Fruit fly (Drosophila melanogaster) whole organism, embryonic: Measurements from ENCODE around the gene Hrb27C.

ENCODE experiments used
- Aef1 ChIP-seq: fragments of 200-800 bp; sonication (Bioruptor generic); IDR thresholded peaks from 3 replicates; pipeline ENCODE4 v1.3.6; 2022; ENCODE audit warnings: missing biosample characterization, missing genetic modification characterization
- Antp ChIP-seq: fragments of 200-800 bp; sonication (Bioruptor generic); optimal IDR thresholded peaks from 3 replicates; lab custom pipeline; 2016; ENCODE audit warnings: missing biosample characterization, missing genetic modification characterization
- CG10147 ChIP-seq: fragments of 200-800 bp; sonication (Bioruptor generic); optimal IDR thresholded peaks from 2 replicates; lab custom pipeline; 2019; ENCODE audit warnings: missing biosample characterization, mild to moderate bottlenecking, missing genetic modification characterization, moderate library complexity
- CG1024 ChIP-seq: fragments of 200-800 bp; sonication (Bioruptor generic); IDR thresholded peaks from 2 replicates; pipeline ENCODE4 v1.3.6; 2022; ENCODE audit warnings: missing biosample characterization, missing genetic modification characterization
- CG10462 ChIP-seq: fragments of 200-800 bp; sonication (Bioruptor generic); optimal IDR thresholded peaks from 2 replicates; lab custom pipeline; 2016; ENCODE audit warnings: missing biosample characterization, missing genetic modification characterization
- CG10565 ChIP-seq: fragments of 200-800 bp; sonication (Bioruptor generic); optimal IDR thresholded peaks from 3 replicates; lab custom pipeline; 2016; ENCODE audit warnings: missing biosample characterization, mild to moderate bottlenecking, missing genetic modification characterization
- CG11560 ChIP-seq: fragments of 200-800 bp; sonication (Bioruptor generic); IDR thresholded peaks from 3 replicates; pipeline ENCODE4 v1.3.6; 2022; ENCODE audit warnings: missing biosample characterization, missing genetic modification characterization
- CG12155 ChIP-seq: fragments of 200-800 bp; sonication (Bioruptor generic); optimal IDR thresholded peaks from 3 replicates; lab custom pipeline; 2016; ENCODE audit warnings: missing biosample characterization, missing genetic modification characterization
- CG12391 ChIP-seq: fragments of 200-800 bp; sonication (Bioruptor generic); optimal IDR thresholded peaks from 3 replicates; lab custom pipeline; 2018; ENCODE audit warnings: missing biosample characterization, mild to moderate bottlenecking, missing genetic modification characterization, moderate library complexity
- CG12659 ChIP-seq: fragments of 200-800 bp; sonication (Bioruptor generic); optimal IDR thresholded peaks from 3 replicates; lab custom pipeline; 2017; ENCODE audit warnings: mild to moderate bottlenecking, missing biosample characterization, missing genetic modification reagents, missing genetic modification characterization
- CG13296 ChIP-seq: fragments of 200-800 bp; sonication (Bioruptor generic); optimal IDR thresholded peaks from 3 replicates; lab custom pipeline; 2018; ENCODE audit warnings: missing biosample characterization, mild to moderate bottlenecking, missing genetic modification characterization
- CG15696 ChIP-seq: fragments of 200-800 bp; sonication (Bioruptor generic); optimal IDR thresholded peaks from 2 replicates; lab custom pipeline; 2019; ENCODE audit warnings: missing biosample characterization, mild to moderate bottlenecking, missing genetic modification characterization, moderate library complexity
- CG17385 ChIP-seq: fragments of 200-800 bp; sonication (Bioruptor generic); optimal IDR thresholded peaks from 3 replicates; lab custom pipeline; 2018; ENCODE audit warnings: missing biosample characterization, mild to moderate bottlenecking, missing genetic modification characterization
- CG17612 ChIP-seq: fragments of 200-800 bp; sonication (Bioruptor generic); IDR thresholded peaks from 2 replicates; pipeline ENCODE4 v1.3.6; 2022; ENCODE audit warnings: missing biosample characterization, missing genetic modification characterization
- CG1792 ChIP-seq: fragments of 200-800 bp; sonication (Bioruptor generic); optimal IDR thresholded peaks from 2 replicates; lab custom pipeline; 2016; ENCODE audit warnings: missing biosample characterization, missing genetic modification characterization
- CG18764 ChIP-seq: fragments of 200-800 bp; sonication (Bioruptor generic); optimal IDR thresholded peaks from 3 replicates; lab custom pipeline; 2016; ENCODE audit warnings: missing biosample characterization, missing genetic modification characterization
- CG2199 ChIP-seq: fragments of 200-800 bp; sonication (Bioruptor generic); IDR thresholded peaks from 3 replicates; pipeline ENCODE4 v1.3.6; 2022; ENCODE audit warnings: missing biosample characterization, missing genetic modification characterization
- CG2202 ChIP-seq: fragments of 200-800 bp; sonication (Bioruptor generic); optimal IDR thresholded peaks from 2 replicates; lab custom pipeline; 2018; ENCODE audit warnings: missing biosample characterization, mild to moderate bottlenecking, missing genetic modification characterization
- CG31365 ChIP-seq: fragments of 200-800 bp; sonication (Bioruptor generic); optimal IDR thresholded peaks from 2 replicates; lab custom pipeline; 2018; ENCODE audit warnings: missing biosample characterization, mild to moderate bottlenecking, missing genetic modification characterization
- CG3726 ChIP-seq: fragments of 200-800 bp; sonication (Bioruptor generic); IDR thresholded peaks from 3 replicates; pipeline ENCODE4, ENCODE4 v1.3.6; 2022; ENCODE audit warnings: missing biosample characterization, missing genetic modification characterization
- CG3847 ChIP-seq: fragments of 200-800 bp; sonication (Bioruptor generic); IDR thresholded peaks from 2 replicates; pipeline ENCODE4 v1.3.6; 2022; ENCODE audit warnings: missing biosample characterization, missing genetic modification characterization
- CG4360 ChIP-seq: fragments of 200-800 bp; sonication (Bioruptor generic); IDR thresholded peaks from 2 replicates; pipeline ENCODE4 v1.3.6; 2022; ENCODE audit warnings: missing biosample characterization, missing genetic modification characterization
- CG43689 ChIP-seq: fragments of 200-800 bp; sonication (Bioruptor generic); IDR thresholded peaks from 2 replicates; pipeline ENCODE4 v1.3.6; 2022; ENCODE audit warnings: missing biosample characterization, missing genetic modification characterization
- CG6254 ChIP-seq: fragments of 200-800 bp; sonication (Bioruptor generic); optimal IDR thresholded peaks from 3 replicates; lab custom pipeline; 2017; ENCODE audit warnings: mild to moderate bottlenecking, missing biosample characterization, missing genetic modification reagents, missing genetic modification characterization
- CHES-1-like ChIP-seq: fragments of 200-800 bp; sonication (Bioruptor generic); optimal IDR thresholded peaks from 2 replicates; lab custom pipeline; 2016; ENCODE audit warnings: missing biosample characterization, missing genetic modification characterization
- Dad ChIP-seq: fragments of 200-800 bp; sonication (Bioruptor generic); optimal IDR thresholded peaks from 3 replicates; lab custom pipeline; 2016; ENCODE audit warnings: missing biosample characterization, missing genetic modification characterization
- Dp ChIP-seq: fragments of 200-800 bp; sonication (Bioruptor generic); optimal IDR thresholded peaks from 2 replicates; lab custom pipeline; 2018; ENCODE audit warnings: missing biosample characterization, mild to moderate bottlenecking, missing genetic modification characterization, moderate library complexity
- Lim3 ChIP-seq: fragments of 200-800 bp; sonication (Bioruptor generic); IDR thresholded peaks from 2 replicates; pipeline ENCODE4 v1.3.6; 2022; ENCODE audit warnings: missing biosample characterization, missing genetic modification characterization
- Myb ChIP-seq: fragments of 200-800 bp; sonication (Bioruptor generic); optimal IDR thresholded peaks from 2 replicates; lab custom pipeline; 2016; ENCODE audit warnings: missing biosample characterization, missing genetic modification characterization
- NC2β ChIP-seq: fragments of 200-800 bp; sonication (Bioruptor generic); optimal IDR thresholded peaks from 2 replicates; lab custom pipeline; 2016; ENCODE audit warnings: missing biosample characterization, missing genetic modification characterization
- Pdp1 ChIP-seq, 2 experiments: fragments of 200-800 bp; sonication (Bioruptor generic); optimal IDR thresholded peaks; 3 replicates each; lab custom pipeline; 2016; ENCODE audit warnings: missing biosample characterization in 2 of 2, missing genetic modification characterization in 2 of 2, mild to moderate bottlenecking in 1 of 2, moderate library complexity in 1 of 2
- Trl ChIP-seq, 3 experiments: fragments of >200 bp in 2 of 3; fragments of 200-800 bp in 1 of 3; sonication (Bioruptor generic) in 1 of 3; optimal IDR thresholded peaks; 2 replicates in 1 of 3; 3 replicates in 2 of 3; lab custom pipeline; 2016 to 2017; ENCODE audit warnings: missing biosample characterization in 1 of 3, missing genetic modification characterization in 1 of 3
- bab2 ChIP-seq: fragments of 200-800 bp; sonication (Bioruptor generic); optimal IDR thresholded peaks from 2 replicates; lab custom pipeline; 2016; ENCODE audit warnings: missing biosample characterization, missing genetic modification characterization
- bcd ChIP-seq: fragments of 200-800 bp; sonication (Bioruptor generic); optimal IDR thresholded peaks from 2 replicates; lab custom pipeline; 2017; ENCODE audit warnings: missing biosample characterization, mild to moderate bottlenecking, missing genetic modification characterization
- crol ChIP-seq: fragments of 200-800 bp; sonication (Bioruptor generic); IDR thresholded peaks from 2 replicates; pipeline ENCODE4 v1.3.6; 2022; ENCODE audit warnings: missing biosample characterization, missing genetic modification characterization
- cwo ChIP-seq: fragments of 200-800 bp; sonication (Bioruptor generic); optimal IDR thresholded peaks from 3 replicates; lab custom pipeline; 2017; ENCODE audit warnings: missing biosample characterization, missing genetic modification characterization, mild to moderate bottlenecking, moderate library complexity, missing genetic modification reagents
- grn ChIP-seq: fragments of 200-800 bp; sonication (Bioruptor generic); optimal IDR thresholded peaks from 3 replicates; lab custom pipeline; 2017; ENCODE audit warnings: missing biosample characterization, missing genetic modification characterization
- hbn ChIP-seq: fragments of 200-800 bp; sonication (Bioruptor generic); IDR thresholded peaks from 2 replicates; pipeline ENCODE4 v1.3.6; 2022; ENCODE audit warnings: missing biosample characterization, missing genetic modification characterization; ENCODE audit not compliant: partially characterized antibody
- jing ChIP-seq: fragments of 200-800 bp; sonication (Bioruptor generic); optimal IDR thresholded peaks from 2 replicates; lab custom pipeline; 2018; ENCODE audit warnings: missing biosample characterization, mild to moderate bottlenecking, missing genetic modification characterization
- kni ChIP-seq: fragments of 200-800 bp; sonication (Bioruptor generic); optimal IDR thresholded peaks from 3 replicates; lab custom pipeline; 2017; ENCODE audit warnings: mild to moderate bottlenecking, missing biosample characterization, missing genetic modification reagents, missing genetic modification characterization
- lilli ChIP-seq: fragments of 200-800 bp; sonication (Bioruptor generic); optimal IDR thresholded peaks from 3 replicates; lab custom pipeline; 2016; ENCODE audit warnings: missing biosample characterization, missing genetic modification characterization
- mam ChIP-seq: fragments of 200-800 bp; sonication (Bioruptor generic); optimal IDR thresholded peaks from 3 replicates; lab custom pipeline; 2016; ENCODE audit warnings: missing biosample characterization, missing genetic modification characterization
- nmo ChIP-seq: fragments of 200-800 bp; sonication (Bioruptor generic); optimal IDR thresholded peaks from 2 replicates; lab custom pipeline; 2018; ENCODE audit warnings: missing biosample characterization, mild to moderate bottlenecking, missing genetic modification characterization, moderate library complexity
- pb ChIP-seq: fragments of 200-800 bp; sonication (Bioruptor generic); optimal IDR thresholded peaks from 3 replicates; lab custom pipeline; 2016; ENCODE audit warnings: missing biosample characterization, missing genetic modification characterization
- pnt ChIP-seq: fragments of 200-800 bp; sonication (Bioruptor generic); optimal IDR thresholded peaks from 3 replicates; lab custom pipeline; 2016; ENCODE audit warnings: missing biosample characterization, missing genetic modification characterization
- ranshi ChIP-seq: fragments of 200-800 bp; sonication (Bioruptor generic); IDR thresholded peaks from 2 replicates; pipeline ENCODE4 v1.3.6; 2022; ENCODE audit warnings: missing biosample characterization, missing genetic modification characterization
- sc ChIP-seq, 3 experiments: fragments of >200 bp in 2 of 3; fragments of 200-800 bp in 1 of 3; sonication (Bioruptor generic) in 1 of 3; optimal IDR thresholded peaks; 2 replicates in 2 of 3; 3 replicates in 1 of 3; lab custom pipeline; 2017; ENCODE audit warnings: mild to moderate bottlenecking in 1 of 3, missing biosample characterization in 1 of 3, missing genetic modification characterization in 1 of 3, missing genetic modification reagents in 1 of 3
- sisA ChIP-seq: fragments of 200-800 bp; sonication (Bioruptor generic); IDR thresholded peaks from 2 replicates; pipeline ENCODE4 v1.3.6; 2022; ENCODE audit warnings: missing biosample characterization, missing genetic modification characterization
- slp2 ChIP-seq: fragments of 200-800 bp; sonication (Bioruptor generic); optimal IDR thresholded peaks from 2 replicates; lab custom pipeline; 2016; ENCODE audit warnings: missing biosample characterization, missing genetic modification characterization

Hrb27C gene

dm6 chr2L:6922091-6922753, 1.7 kb downstream of the Hrb27C start (continued):
- TF ChIP-seq CG2199 (GFP tag; lab: Robert Waterston, UW) (peak; percentile 46; the same call in 2 of the 3 replicates), CG12155 (GFP tag; lab: Kevin White, UChicago) (peak; percentile 52), bab2 (GFP tag; lab: Kevin White, UChicago) (peak; percentile 45), mam (GFP tag; lab: Kevin White, UChicago) (peak; percentile 76), CG12391 (tag; lab: Kevin White, UChicago) (peak; percentile 79), CG43689 (GFP tag; lab: Robert Waterston, UW) (no peak), Aef1 (GFP tag; lab: Robert Waterston, UW) (no peak; the same call in 1 of the 3 replicates), kni (GFP tag; lab: Kevin White, UChicago) (peak; percentile 31), grn (GFP tag; lab: Kevin White, UChicago) (no peak), CG4360 (GFP tag; lab: Robert Waterston, UW) (peak; percentile 96), ranshi (no peak; the same call in 1 of the 2 replicates), jing (no peak), Trl (optimal IDR thresholded peaks at IDR 0.05; lab: Kevin White, UChicago) (peak in 1 of 2 experiments; percentile 31), Trl (GFP tag; optimal IDR thresholded peaks at IDR 0.05; lab: Kevin White, UChicago) (peak; percentile 72), NC2β (GFP tag; lab: Kevin White, UChicago) (peak; percentile 61), pnt (peak; percentile 62), CG15696 (tag; lab: Kevin White, UChicago) (peak; percentile 38), CG12659 (GFP tag; lab: Kevin White, UChicago) (peak; percentile 52), crol (GFP tag; lab: Robert Waterston, UW) (no peak), CG18764 (GFP tag; lab: Kevin White, UChicago) (peak; percentile 3), CG11560 (tag; lab: Robert Waterston, UW) (no peak), CG13296 (GFP tag; lab: Kevin White, UChicago) (peak; percentile 26), Antp (peak; percentile 58), sisA (GFP tag; lab: Robert Waterston, UW) (no peak; the same call in 1 of the 2 replicates), Dp (no peak), Myb (GFP tag; lab: Kevin White, UChicago) (peak; percentile 48), CG1024 (GFP tag; lab: Robert Waterston, UW) (no peak; the same call in none of the 2 replicates), CG1792 (GFP tag; lab: Kevin White, UChicago) (peak; percentile 57), CG17612 (GFP tag; lab: Robert Waterston, UW) (no peak), bcd (no peak), CG6254 (GFP tag; lab: Kevin White, UChicago) (peak; percentile 69), CG10565 (GFP tag; lab: Kevin White, UChicago) (no peak), slp2 (peak; percentile 80), pb (GFP tag; lab: Kevin White, UChicago) (no peak), lilli (GFP tag; lab: Kevin White, UChicago) (peak; percentile 71), CG10462 (GFP tag; lab: Kevin White, UChicago) (peak; percentile 46), CG31365 (tag; lab: Kevin White, UChicago) (peak; percentile 54), Lim3 (GFP tag; lab: Robert Waterston, UW) (no peak), hbn (GFP tag; lab: Robert Waterston, UW) (no peak), CG17385 (GFP tag; lab: Kevin White, UChicago) (peak; percentile 68), CHES-1-like (GFP tag; lab: Kevin White, UChicago) (peak; percentile 51), Dad (GFP tag; lab: Kevin White, UChicago) (peak; percentile 47), sc (optimal IDR thresholded peaks at IDR 0.05; lab: Kevin White, UChicago) (no peak), sc (GFP tag; optimal IDR thresholded peaks at IDR 0.05; lab: Kevin White, UChicago) (peak; percentile 50), CG2202 (tag; lab: Kevin White, UChicago) (peak; percentile 43), Pdp1 (GFP tag; optimal IDR thresholded peaks at IDR 0.05; lab: Kevin White, UChicago) (peak in 1 of 2 experiments; percentile 64), CG10147 (GFP tag; lab: Kevin White, UChicago) (peak; percentile 57), CG3726 (no peak), cwo (GFP tag; lab: Kevin White, UChicago) (peak; percentile 35), CG3847 (GFP tag; lab: Robert Waterston, UW) (no peak), nmo (GFP tag; lab: Kevin White, UChicago) (peak; percentile 62)
